Fruit fly (Drosophila melanogaster) S2 (cell line): ENCODE measurements around the gene Mon1.

Experiments
- CG8478 ChIP-seq: fragments of >200 bp; optimal IDR thresholded peaks from 2 replicates; lab custom pipeline; 2018
- CTCF ChIP-seq, 2 experiments: fragments of >200 bp; optimal IDR thresholded peaks; 2 replicates each; lab custom pipeline; 2018

dm6 chr2L:4820448-4821318 lies 29.8 kb upstream of the Mon1 start:
- TF ChIP-seq CG8478 (lab: Kevin White, UChicago), result no peak
- no peak for TF ChIP-seq CTCF (optimal IDR thresholded peaks at IDR 0.05; lab: Kevin White, UChicago)
